Worm (Caenorhabditis elegans): ENCODE measurements around the gene lgx-1.

The lgx-1 gene

DNA sequence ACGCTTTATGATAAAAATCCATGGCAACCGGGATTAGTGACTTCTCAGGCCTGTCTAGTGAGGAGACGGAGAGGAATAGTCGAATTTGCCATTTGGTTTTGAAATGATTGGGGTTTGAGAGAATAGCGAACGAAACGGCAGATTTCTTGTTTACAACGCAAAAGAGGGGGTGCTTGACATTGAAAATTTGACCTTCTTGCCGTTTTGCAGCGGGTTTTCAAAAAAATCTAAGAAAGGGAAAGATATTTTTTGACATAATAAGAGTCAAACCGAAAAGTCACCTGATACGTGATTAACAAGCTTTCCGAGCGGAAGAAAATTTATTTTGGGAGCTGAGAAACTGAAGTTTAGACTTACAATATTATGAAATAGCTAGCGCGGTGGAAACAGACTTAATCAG is 20.5 kb downstream of the lgx-1 start:
- no peak for TF ChIP-seq cebp-1 (GFP tag; IDR thresholded peaks at IDR 0.05)
- TF ChIP-seq cebp-1 (tag; optimal IDR thresholded peaks at IDR 0.05), result peak; percentile 21
- no peak for TF ChIP-seq ama-1 (optimal IDR thresholded peaks at IDR 0.05)
- TF ChIP-seq ama-1 (GFP tag; optimal IDR thresholded peaks at IDR 0.05), result no peak

ce11 chrX:5517063-5517462 is 21.3 kb downstream of the lgx-1 start, which contains the start of gene T23F2.5:
Gene T23F2.5 (minus strand): TSS chrX:5517163.
- no peak for TF ChIP-seq ZK185.1 (tag; optimal IDR thresholded peaks at IDR 0.05; ENCODE audit: poor library complexity, severe bottlenecking)
- no peak for TF ChIP-seq attf-5 (GFP tag; optimal IDR thresholded peaks at IDR 0.05)
- TF ChIP-seq B0261.1 (tag; optimal IDR thresholded peaks at IDR 0.05), result no peak
- no peak for TF ChIP-seq cebp-1 (GFP tag; IDR thresholded peaks at IDR 0.05)
- peak; percentile 39 for TF ChIP-seq cebp-1 (tag; optimal IDR thresholded peaks at IDR 0.05)
- TF ChIP-seq repo-1 (tag; optimal IDR thresholded peaks at IDR 0.05), result no peak

DNA sequence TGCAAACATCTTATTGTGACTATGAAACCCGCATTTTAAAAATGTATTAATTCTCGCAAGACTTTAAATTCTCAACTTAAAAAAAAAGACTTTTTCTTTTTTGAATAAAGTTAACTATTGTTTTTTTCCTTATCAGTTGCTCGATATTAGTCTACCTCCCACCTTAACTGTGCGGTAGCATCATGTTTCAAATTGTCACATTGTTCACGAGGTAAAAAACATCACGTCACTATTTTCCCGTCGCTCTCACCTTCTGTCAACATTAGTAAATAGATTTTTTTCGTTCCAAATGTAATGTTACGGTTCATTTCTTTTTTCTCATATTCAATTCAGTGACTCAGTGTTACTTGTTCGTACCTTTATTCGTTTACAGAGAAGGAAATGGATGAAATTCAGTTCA is 22.0 kb downstream of the lgx-1 start:
- TF ChIP-seq F49E8.2 (tag; optimal IDR thresholded peaks at IDR 0.05; ENCODE audit: insufficient read depth) (no peak), nhr-120 (GFP tag; IDR thresholded peaks at IDR 0.05) (no peak), cebp-1 (GFP tag; IDR thresholded peaks at IDR 0.05) (no peak), cebp-1 (tag; optimal IDR thresholded peaks at IDR 0.05) (no peak), lsl-1 (GFP tag; optimal IDR thresholded peaks at IDR 0.05) (no peak)

DNA sequence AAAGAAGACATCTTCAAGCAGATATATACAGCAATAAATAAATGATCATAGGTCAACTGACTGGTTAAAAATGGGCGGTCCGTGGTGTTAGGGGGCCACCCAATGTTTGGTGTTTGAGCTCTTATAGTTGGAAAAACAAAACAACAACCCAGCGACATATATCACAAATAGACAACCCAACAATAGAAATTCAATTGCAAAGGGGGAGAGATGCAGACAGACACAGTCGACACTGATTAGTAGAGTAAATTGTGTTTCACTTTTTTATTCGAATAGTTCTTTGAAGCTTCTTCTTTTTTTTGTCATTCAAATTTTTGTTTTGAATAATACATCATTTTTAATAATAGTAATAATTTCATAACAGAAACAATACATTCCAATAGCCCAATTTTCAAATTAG is 22.9 kb downstream of the lgx-1 start:
- no peak for TF ChIP-seq him-1 (tag; optimal IDR thresholded peaks at IDR 0.05)
- no peak for TF ChIP-seq hlh-26 (GFP tag; conservative IDR thresholded peaks at IDR 0.05)
- TF ChIP-seq ztf-22 (GFP tag; optimal IDR thresholded peaks at IDR 0.05), result no peak
- TF ChIP-seq C17E4.6 (GFP tag; IDR thresholded peaks at IDR 0.05), result no peak
- no peak for TF ChIP-seq pha-4 (tag; optimal IDR thresholded peaks at IDR 0.05)
- no peak for TF ChIP-seq egl-18 (GFP tag; IDR thresholded peaks at IDR 0.05)
- TF ChIP-seq lsl-1 (GFP tag; optimal IDR thresholded peaks at IDR 0.05), result no peak
- no peak for TF ChIP-seq mxl-1 (tag; optimal IDR thresholded peaks at IDR 0.05)
- TF ChIP-seq T26A5.8 (tag; optimal IDR thresholded peaks at IDR 0.05), result no peak
- no peak for TF ChIP-seq madf-8 (GFP tag; conservative IDR thresholded peaks at IDR 0.05)
- TF ChIP-seq sea-2 (GFP tag; IDR thresholded peaks at IDR 0.05), result no peak
- TF ChIP-seq sptf-2 (GFP tag; optimal IDR thresholded peaks at IDR 0.05), result no peak

ce11 chrX:5514984-5515383 is 23.3 kb downstream of the lgx-1 start, which contains the start of gene T23F2.4:
Gene T23F2.4 (minus strand): TSS chrX:5515084.
- no peak for TF ChIP-seq cebp-1 (GFP tag; IDR thresholded peaks at IDR 0.05)
- no peak for TF ChIP-seq cebp-1 (tag; optimal IDR thresholded peaks at IDR 0.05)
- no peak for TF ChIP-seq ama-1 (optimal IDR thresholded peaks at IDR 0.05)
- TF ChIP-seq ama-1 (GFP tag; optimal IDR thresholded peaks at IDR 0.05), result no peak
- no peak for TF ChIP-seq C06A6.2 (GFP tag; conservative IDR thresholded peaks at IDR 0.05)
- TF ChIP-seq T07F8.4 (tag; optimal IDR thresholded peaks at IDR 0.05), result no peak
- no peak for TF ChIP-seq ceh-58 (GFP tag; IDR thresholded peaks at IDR 0.05)
- TF ChIP-seq ceh-91 (GFP tag; IDR thresholded peaks at IDR 0.05), result no peak
- no peak for TF ChIP-seq ceh-100 (GFP tag; IDR thresholded peaks at IDR 0.05)
- no peak for TF ChIP-seq ceh-79 (tag; optimal IDR thresholded peaks at IDR 0.05)
- no peak for TF ChIP-seq pha-4 (tag; optimal IDR thresholded peaks at IDR 0.05)
- no peak for TF ChIP-seq Y79H2A.3 (GFP tag; conservative IDR thresholded peaks at IDR 0.05)
- TF ChIP-seq ztf-28 (GFP tag; IDR thresholded peaks at IDR 0.05), result no peak
- no peak for TF ChIP-seq somi-1 (GFP tag; optimal IDR thresholded peaks at IDR 0.05)
- TF ChIP-seq F10E7.11 (tag; optimal IDR thresholded peaks at IDR 0.05), result no peak
- TF ChIP-seq fkh-3 (tag; optimal IDR thresholded peaks at IDR 0.05), result no peak
